Worm (Caenorhabditis elegans) whole organism, young adult: ENCODE measurements around the gene acd-3.

Source experiments
- B0261.1 ChIP-seq: sonication (generic microtip); optimal IDR thresholded peaks from 2 replicates; lab custom pipeline; 2016; ENCODE audit warnings: mild to moderate bottlenecking, missing genetic modification characterization, moderate library complexity, missing compliant biosample characterization
- C06A6.2 ChIP-seq: fragments of 200-800 bp; sonication (Bioruptor generic); conservative IDR thresholded peaks from 2 replicates; pipeline ENCODE4 v1.3.6; 2022; ENCODE audit warnings: missing genetic modification characterization, missing compliant biosample characterization
- D2030.7 ChIP-seq: fragments of 200-800 bp; sonication (Bioruptor generic); IDR thresholded peaks from 2 replicates; pipeline ENCODE4 v1.3.6; 2022; ENCODE audit warnings: missing genetic modification reagents, missing genetic modification characterization, missing compliant biosample characterization
- F10E7.11 ChIP-seq: sonication (generic microtip); optimal IDR thresholded peaks from 2 replicates; lab custom pipeline; 2017; ENCODE audit warnings: mild to moderate bottlenecking, missing genetic modification characterization, moderate library complexity, missing compliant biosample characterization
- F23B12.7 ChIP-seq: sonication (generic microtip); optimal IDR thresholded peaks from 2 replicates; lab custom pipeline; 2017; ENCODE audit warnings: missing genetic modification characterization, mild to moderate bottlenecking, missing compliant biosample characterization, antibody characterized with exemption, moderate library complexity; ENCODE audit not compliant: insufficient read depth
- K11D2.4 ChIP-seq: fragments of 200-800 bp; sonication (Bioruptor generic); IDR thresholded peaks from 2 replicates; pipeline ENCODE4 v1.3.6; 2022; ENCODE audit warnings: missing genetic modification reagents, missing genetic modification characterization, missing compliant biosample characterization
- K12H6.12 ChIP-seq: fragments of 200-800 bp; sonication (Bioruptor generic); optimal IDR thresholded peaks from 2 replicates; lab custom pipeline; 2018; ENCODE audit warnings: mild to moderate bottlenecking, missing genetic modification characterization, missing compliant biosample characterization
- T07F8.4 ChIP-seq: sonication (generic microtip); optimal IDR thresholded peaks from 2 replicates; lab custom pipeline; 2016; ENCODE audit warnings: mild to moderate bottlenecking, missing genetic modification characterization, moderate library complexity, missing compliant biosample characterization
- Y53F4B.3 ChIP-seq: fragments of 200-800 bp; sonication (Bioruptor generic); IDR thresholded peaks from 2 replicates; pipeline ENCODE4 v1.3.6; 2022; ENCODE audit warnings: missing genetic modification reagents, missing genetic modification characterization, missing compliant biosample characterization
- Y56A3A.18 ChIP-seq: fragments of 200-800 bp; sonication (Bioruptor generic); IDR thresholded peaks from 2 replicates; pipeline ENCODE4 v1.3.6; 2022; ENCODE audit warnings: missing genetic modification reagents, missing genetic modification characterization, missing compliant biosample characterization
- Y79H2A.3 ChIP-seq: fragments of 200-800 bp; sonication (Bioruptor generic); conservative IDR thresholded peaks from 2 replicates; pipeline ENCODE4 v1.3.6; 2022; ENCODE audit warnings: missing genetic modification reagents, missing genetic modification characterization, missing compliant biosample characterization
- Y95B8A.8 ChIP-seq: fragments of 200-800 bp; sonication (Bioruptor generic); IDR thresholded peaks from 2 replicates; pipeline ENCODE4 v1.3.6; 2022; ENCODE audit warnings: missing genetic modification reagents, missing genetic modification characterization, missing compliant biosample characterization
- akir-1 ChIP-seq: fragments of 200-800 bp; sonication (Bioruptor generic); optimal IDR thresholded peaks from 2 replicates; lab custom pipeline; 2018; ENCODE audit warnings: mild to moderate bottlenecking, missing genetic modification characterization, moderate library complexity, missing compliant biosample characterization
- athp-1 ChIP-seq: sonication (generic microtip); optimal IDR thresholded peaks from 2 replicates; lab custom pipeline; 2017; ENCODE audit warnings: mild to moderate bottlenecking, missing genetic modification characterization, missing compliant biosample characterization
- attf-5 ChIP-seq: fragments of 200-800 bp; sonication (Bioruptor generic); optimal IDR thresholded peaks from 2 replicates; lab custom pipeline; 2018; ENCODE audit warnings: mild to moderate bottlenecking, missing genetic modification characterization, missing compliant biosample characterization
- bed-2 ChIP-seq: fragments of 200-800 bp; sonication (Bioruptor generic); IDR thresholded peaks from 2 replicates; pipeline ENCODE4 v1.3.6; 2022; ENCODE audit warnings: missing genetic modification reagents, missing genetic modification characterization, missing compliant biosample characterization
- ccch-3 ChIP-seq: fragments of 200-800 bp; sonication (Bioruptor generic); optimal IDR thresholded peaks from 2 replicates; lab custom pipeline; 2018; ENCODE audit warnings: mild to moderate bottlenecking, missing genetic modification characterization, missing compliant biosample characterization
- cebp-1 ChIP-seq, 2 experiments: fragments of 200-800 bp in 1 of 2; sonication (Bioruptor generic) in 1 of 2; sonication (generic microtip) in 1 of 2; IDR thresholded peaks in 1 of 2; optimal IDR thresholded peaks in 1 of 2; 2 replicates each; pipeline versions ENCODE4 v1.3.6 to Lab custom; 2017 to 2022; ENCODE audit warnings: missing compliant biosample characterization in 2 of 2, missing genetic modification characterization in 2 of 2, mild to moderate bottlenecking in 1 of 2, missing genetic modification reagents in 1 of 2, moderate library complexity in 1 of 2
- die-1 ChIP-seq: sonication (generic microtip); optimal IDR thresholded peaks from 2 replicates; lab custom pipeline; 2016; ENCODE audit warnings: missing genotype, mild to moderate bottlenecking, missing genetic modification characterization, missing compliant biosample characterization
- dox-1 ChIP-seq: fragments of 200-800 bp; sonication (Bioruptor generic); IDR thresholded peaks from 2 replicates; pipeline ENCODE4 v1.3.6; 2022; ENCODE audit warnings: missing genetic modification reagents, missing genetic modification characterization, missing compliant biosample characterization
- dpff-1 ChIP-seq: sonication (generic microtip); optimal IDR thresholded peaks from 2 replicates; lab custom pipeline; 2017; ENCODE audit warnings: mild to moderate bottlenecking, missing genetic modification characterization, missing compliant biosample characterization
- dpl-1 ChIP-seq: fragments of 150-350 bp; optimal IDR thresholded peaks from 2 replicates; lab custom pipeline; 2014; ENCODE audit warnings: missing biosample characterization, missing genetic modification reagents, missing genetic modification characterization
- efl-1 ChIP-seq: fragments of 150-350 bp; optimal IDR thresholded peaks from 2 replicates; lab custom pipeline; 2014; ENCODE audit warnings: missing biosample characterization, missing genetic modification reagents, missing genetic modification characterization
- egl-18 ChIP-seq: fragments of 200-800 bp; sonication (Bioruptor generic); IDR thresholded peaks from 2 replicates; pipeline ENCODE4 v1.3.6; 2022; ENCODE audit warnings: missing genetic modification reagents, missing genetic modification characterization, missing compliant biosample characterization
- egrh-3 ChIP-seq: fragments of 200-800 bp; sonication (Bioruptor generic); IDR thresholded peaks from 2 replicates; pipeline ENCODE4 v1.3.6; 2022; ENCODE audit warnings: missing genetic modification reagents, missing genetic modification characterization, missing compliant biosample characterization
- ets-4 ChIP-seq: fragments of 200-800 bp; sonication (Bioruptor generic); optimal IDR thresholded peaks from 2 replicates; lab custom pipeline; 2018; ENCODE audit warnings: mild to moderate bottlenecking, missing genetic modification characterization, missing compliant biosample characterization
- fkh-3 ChIP-seq: sonication (generic microtip); optimal IDR thresholded peaks from 2 replicates; lab custom pipeline; 2016; ENCODE audit warnings: mild to moderate bottlenecking, missing genetic modification characterization, missing compliant biosample characterization
- him-1 ChIP-seq: sonication (generic microtip); optimal IDR thresholded peaks from 2 replicates; lab custom pipeline; 2016; ENCODE audit warnings: missing genotype, missing genetic modification reagents, missing genetic modification characterization, missing compliant biosample characterization
- hlh-12 ChIP-seq: sonication (generic microtip); optimal IDR thresholded peaks from 2 replicates; lab custom pipeline; 2016; ENCODE audit warnings: missing genetic modification characterization, missing compliant biosample characterization
- let-526 ChIP-seq: fragments of 200-800 bp; sonication (Bioruptor generic); IDR thresholded peaks from 2 replicates; pipeline ENCODE4 v1.3.6; 2022; ENCODE audit warnings: missing genetic modification reagents, missing genetic modification characterization, missing compliant biosample characterization
- let-607 ChIP-seq, 2 experiments: fragments of 200-800 bp in 1 of 2; sonication (Bioruptor generic) in 1 of 2; sonication (generic microtip) in 1 of 2; optimal IDR thresholded peaks; 2 replicates each; lab custom pipeline; 2016 to 2018; ENCODE audit warnings: mild to moderate bottlenecking in 2 of 2, missing compliant biosample characterization in 2 of 2, missing genetic modification characterization in 2 of 2, moderate library complexity in 2 of 2, missing genotype in 1 of 2
- lin-40 ChIP-seq: sonication (generic microtip); optimal IDR thresholded peaks from 2 replicates; lab custom pipeline; 2016; ENCODE audit warnings: missing genetic modification characterization, mild to moderate bottlenecking, missing compliant biosample characterization, missing genotype, missing genetic modification reagents
- lin-54 ChIP-seq: fragments of 200-800 bp; sonication (Bioruptor generic); optimal IDR thresholded peaks from 2 replicates; lab custom pipeline; 2018; ENCODE audit warnings: mild to moderate bottlenecking, missing genetic modification characterization, missing compliant biosample characterization
- lsl-1 ChIP-seq: fragments of 200-800 bp; sonication (Bioruptor generic); optimal IDR thresholded peaks from 2 replicates; lab custom pipeline; 2018; ENCODE audit warnings: mild to moderate bottlenecking, missing genetic modification characterization, moderate library complexity, missing compliant biosample characterization
- nfya-2 ChIP-seq: fragments of 200-800 bp; sonication (Bioruptor generic); IDR thresholded peaks from 2 replicates; pipeline ENCODE4 v1.3.6; 2022; ENCODE audit warnings: missing genetic modification reagents, missing genetic modification characterization, missing compliant biosample characterization
- nhr-179 ChIP-seq: sonication (generic microtip); optimal IDR thresholded peaks from 2 replicates; lab custom pipeline; 2016; ENCODE audit warnings: mild to moderate bottlenecking, missing genetic modification characterization, missing compliant biosample characterization
- nhr-27 ChIP-seq: fragments of 200-800 bp; sonication (Bioruptor generic); optimal IDR thresholded peaks from 2 replicates; lab custom pipeline; 2018; ENCODE audit warnings: mild to moderate bottlenecking, missing genetic modification characterization, moderate library complexity, missing compliant biosample characterization
- nhr-80 ChIP-seq: sonication (generic microtip); optimal IDR thresholded peaks from 2 replicates; lab custom pipeline; 2016; ENCODE audit warnings: missing genetic modification characterization, missing compliant biosample characterization
- nhr-90 ChIP-seq: sonication (generic microtip); optimal IDR thresholded peaks from 2 replicates; lab custom pipeline; 2016; ENCODE audit warnings: missing genotype, mild to moderate bottlenecking, missing genetic modification characterization, missing compliant biosample characterization
- sdz-38 ChIP-seq: sonication (generic microtip); optimal IDR thresholded peaks from 2 replicates; lab custom pipeline; 2016; ENCODE audit warnings: missing genotype, missing genetic modification characterization, missing compliant biosample characterization
- snpc-4 ChIP-seq, 5 experiments: fragments of 150-350 bp in 1 of 5; sonication (generic microtip) in 4 of 5; optimal IDR thresholded peaks; 2 replicates each; lab custom pipeline; 2014 to 2018; ENCODE audit warnings: missing genetic modification characterization in 5 of 5, missing biosample characterization in 3 of 5, antibody characterized with exemption in 2 of 5, mild to moderate bottlenecking in 2 of 5, missing compliant biosample characterization in 2 of 5, missing genotype in 2 of 5, moderate library complexity in 2 of 5, missing genetic modification reagents in 1 of 5
- tbp1 ChIP-seq: fragments of 200-800 bp; sonication (Bioruptor generic); optimal IDR thresholded peaks from 2 replicates; lab custom pipeline; 2018; ENCODE audit warnings: mild to moderate bottlenecking, missing genetic modification characterization, missing compliant biosample characterization
- unc-62 ChIP-seq: fragments of 150-350 bp; optimal IDR thresholded peaks from 2 replicates; lab custom pipeline; 2014; ENCODE audit warnings: missing biosample characterization, missing genetic modification reagents, missing genetic modification characterization
- xnd-1 ChIP-seq: sonication (generic microtip); optimal IDR thresholded peaks from 2 replicates; lab custom pipeline; 2016; ENCODE audit warnings: missing genotype, missing genetic modification reagents, missing genetic modification characterization, missing compliant biosample characterization
- zfh-2 ChIP-seq: fragments of 200-800 bp; sonication (Bioruptor generic); conservative IDR thresholded peaks from 2 replicates; pipeline ENCODE4 v1.3.6; 2022; ENCODE audit warnings: missing genetic modification reagents, missing genetic modification characterization, missing compliant biosample characterization
- zim-3 ChIP-seq: sonication (generic microtip); optimal IDR thresholded peaks from 2 replicates; lab custom pipeline; 2017; ENCODE audit warnings: mild to moderate bottlenecking, missing genetic modification characterization, moderate library complexity, missing compliant biosample characterization

The acd-3 gene

DNA sequence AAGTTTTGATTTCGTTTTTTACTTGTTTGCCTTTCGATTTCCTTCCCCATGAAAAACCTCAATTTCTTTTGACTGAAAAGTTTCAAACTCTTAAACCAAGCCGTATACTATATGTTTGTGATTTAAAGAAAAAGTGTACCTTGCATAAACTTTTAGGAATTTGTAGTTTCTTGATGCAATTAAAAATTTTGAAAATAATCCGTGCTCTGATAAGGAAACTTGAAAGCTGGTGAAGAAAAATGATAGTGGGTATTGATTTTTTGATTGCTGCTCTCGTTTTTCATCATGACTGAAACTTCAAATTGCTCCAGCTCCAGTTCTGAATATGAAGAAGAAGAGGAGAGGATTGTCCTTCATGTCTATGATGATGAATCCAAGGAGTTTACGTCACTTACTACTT is at the start of gene acd-3:
acd-3 (plus strand) TSS at position 222 of the 400 bp plus-strand sequence.
- TF ChIP-seq him-1 (tag; lab: Kevin White, UChicago) = no peak
- peak; percentile 44 for TF ChIP-seq nhr-80 (tag; lab: Kevin White, UChicago)
- no peak for TF ChIP-seq K11D2.4 (GFP tag; lab: Robert Waterston, UW)

DNA sequence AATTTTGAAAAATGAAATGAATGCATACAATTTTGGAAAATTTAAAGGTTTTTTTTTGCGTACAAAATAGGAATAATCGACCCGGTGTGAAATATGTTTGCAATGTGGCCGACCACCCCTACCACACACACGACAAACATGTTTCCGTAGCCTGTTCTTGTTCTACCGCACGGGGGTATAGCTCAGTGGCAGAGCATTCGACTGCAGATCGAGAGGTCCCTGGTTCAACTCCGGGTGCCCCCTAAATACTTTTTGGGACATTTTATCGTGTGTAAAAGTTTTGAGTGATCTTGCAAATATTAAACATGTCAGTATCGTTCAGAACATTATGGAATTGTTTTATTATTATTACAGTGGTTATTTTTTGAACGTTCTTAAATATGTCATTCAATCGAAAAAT is 44.4 kb upstream of the acd-3 start:
- TF ChIP-seq fkh-3 (tag; lab: Kevin White, UChicago) = no peak
- TF ChIP-seq snpc-4 (GFP tag; optimal IDR thresholded peaks at IDR 0.05; lab: Kevin White, UChicago) = peak; percentile 81
- TF ChIP-seq snpc-4 (tag; optimal IDR thresholded peaks at IDR 0.05; lab: Kevin White, UChicago) = peak in 2 of 4 experiments; percentile 64 to 78
- TF ChIP-seq dpff-1 (tag; lab: Kevin White, UChicago) = no peak
- no peak for TF ChIP-seq Y53F4B.3 (GFP tag; lab: Robert Waterston, UW)
- peak; percentile 55 for TF ChIP-seq lin-40 (tag; lab: Kevin White, UChicago)
- TF ChIP-seq die-1 (tag; lab: Kevin White, UChicago) = peak; percentile 87
- peak; percentile 8 for TF ChIP-seq athp-1 (tag; lab: Kevin White, UChicago)
- TF ChIP-seq nhr-90 (tag; lab: Kevin White, UChicago) = peak; percentile 80
- no peak for TF ChIP-seq dox-1
- no peak for TF ChIP-seq let-526 (GFP tag; lab: Robert Waterston, UW)
- no peak for TF ChIP-seq Y95B8A.8 (GFP tag; lab: Robert Waterston, UW)
- TF ChIP-seq let-607 (tag; optimal IDR thresholded peaks at IDR 0.05; lab: Kevin White, UChicago) = peak in 1 of 2 experiments; percentile 59
- TF ChIP-seq egl-18 (GFP tag; lab: Robert Waterston, UW) = no peak
- TF ChIP-seq T07F8.4 = peak; percentile 46
- TF ChIP-seq akir-1 (GFP tag; lab: Kevin White, UChicago) = peak; percentile 65
- no peak for TF ChIP-seq nfya-2 (GFP tag; lab: Robert Waterston, UW)
- no peak for TF ChIP-seq nhr-27 (tag; lab: Kevin White, UChicago)
- TF ChIP-seq attf-5 (GFP tag; lab: Kevin White, UChicago) = peak; percentile 65
- TF ChIP-seq hlh-12 (tag; lab: Kevin White, UChicago) = peak; percentile 57
- TF ChIP-seq F23B12.7 (tag; lab: Kevin White, UChicago) = peak; percentile 71
- 0 out of 2 replicates have a peak, but pooled peaks have one; percentile 42 for TF ChIP-seq Y79H2A.3 (GFP tag; lab: Robert Waterston, UW)
- 0 out of 2 replicates have a peak, but pooled peaks have one; percentile 54 for TF ChIP-seq cebp-1 (GFP tag; IDR thresholded peaks at IDR 0.05; lab: Robert Waterston, UW)
- no peak for TF ChIP-seq cebp-1 (tag; optimal IDR thresholded peaks at IDR 0.05; lab: Kevin White, UChicago)
- no peak; the same call in 1 of the 2 replicates for TF ChIP-seq zfh-2 (GFP tag; lab: Robert Waterston, UW)
- TF ChIP-seq F10E7.11 = peak; percentile 37
- TF ChIP-seq xnd-1 (tag; lab: Kevin White, UChicago) = no peak
- no peak for TF ChIP-seq egrh-3 (GFP tag; lab: Robert Waterston, UW)
- TF ChIP-seq lsl-1 (GFP tag; lab: Kevin White, UChicago) = peak; percentile 4
- TF ChIP-seq bed-2 (GFP tag; lab: Robert Waterston, UW) = no peak
- TF ChIP-seq tbp1 (GFP tag; lab: Kevin White, UChicago) = peak; percentile 91
- peak; percentile 59; the same call in 1 of the 2 replicates for TF ChIP-seq C06A6.2 (GFP tag; lab: Robert Waterston, UW)
- 0 out of 2 replicates have a peak, but pooled peaks have one; percentile 36 for TF ChIP-seq D2030.7
- TF ChIP-seq ccch-3 (GFP tag; lab: Kevin White, UChicago) = no peak
- no peak; the same call in 1 of the 2 replicates for TF ChIP-seq Y56A3A.18 (GFP tag; lab: Robert Waterston, UW)
- TF ChIP-seq K12H6.12 (tag; lab: Kevin White, UChicago) = no peak
- peak; percentile 58 for TF ChIP-seq zim-3 (tag; lab: Kevin White, UChicago)
- TF ChIP-seq lin-54 = no peak
- peak; percentile 19 for TF ChIP-seq nhr-179 (tag; lab: Kevin White, UChicago)
- no peak for TF ChIP-seq unc-62 (GFP tag; lab: Kevin White, UChicago)
- peak; percentile 29 for TF ChIP-seq ets-4 (GFP tag; lab: Kevin White, UChicago)
- TF ChIP-seq B0261.1 (tag; lab: Kevin White, UChicago) = peak; percentile 88
- TF ChIP-seq sdz-38 (tag; lab: Kevin White, UChicago) = no peak
- no peak for TF ChIP-seq efl-1
- no peak for TF ChIP-seq dpl-1 (GFP tag; lab: Kevin White, UChicago)
